Fruit fly (Drosophila melanogaster) whole organism, embryonic: ENCODE data around the gene AnxB9.
A peak's percentile ranks its signal among the peaks of the same experiment; 100 is the strongest.

Experiments used
- Aef1 ChIP-seq: fragments of 200-800 bp; sonication (Bioruptor generic); IDR thresholded peaks from 3 replicates; pipeline ENCODE4 v1.3.6; 2022; ENCODE audit warnings: missing biosample characterization, missing genetic modification characterization
- B-H1 ChIP-seq: fragments of 200-800 bp; sonication (Bioruptor generic); IDR thresholded peaks from 3 replicates; pipeline ENCODE4 v1.3.6; 2022; ENCODE audit warnings: missing biosample characterization, missing genetic modification characterization
- B-H2 ChIP-seq: fragments of 200-800 bp; sonication (Bioruptor generic); optimal IDR thresholded peaks from 2 replicates; lab custom pipeline; 2018; ENCODE audit warnings: missing biosample characterization, mild to moderate bottlenecking, missing genetic modification characterization
- C15 ChIP-seq: fragments of 200-800 bp; sonication (Bioruptor generic); IDR thresholded peaks from 3 replicates; pipeline ENCODE4 v1.3.6; 2022; ENCODE audit warnings: missing biosample characterization, missing genetic modification characterization
- CG10267 ChIP-seq: fragments of 200-800 bp; sonication (Bioruptor generic); optimal IDR thresholded peaks from 2 replicates; lab custom pipeline; 2018; ENCODE audit warnings: missing biosample characterization, mild to moderate bottlenecking, missing genetic modification characterization, moderate library complexity
- CG10366 ChIP-seq: fragments of 200-800 bp; sonication (Bioruptor generic); IDR thresholded peaks from 2 replicates; pipeline ENCODE4 v1.3.6; 2022; ENCODE audit warnings: missing biosample characterization, missing genetic modification characterization
- CG10431 ChIP-seq: fragments of 200-800 bp; sonication (Bioruptor generic); optimal IDR thresholded peaks from 3 replicates; lab custom pipeline; 2018; ENCODE audit warnings: missing biosample characterization, mild to moderate bottlenecking, missing genetic modification characterization
- CG17912 ChIP-seq: fragments of 200-800 bp; sonication (Bioruptor generic); optimal IDR thresholded peaks from 2 replicates; lab custom pipeline; 2018; ENCODE audit warnings: missing biosample characterization, mild to moderate bottlenecking, missing genetic modification characterization
- CG2678 ChIP-seq: fragments of 200-800 bp; sonication (Bioruptor generic); optimal IDR thresholded peaks from 3 replicates; lab custom pipeline; 2019; ENCODE audit warnings: missing biosample characterization, mild to moderate bottlenecking, missing genetic modification characterization, moderate library complexity
- CG3163 ChIP-seq: fragments of 200-800 bp; sonication (Bioruptor generic); optimal IDR thresholded peaks from 3 replicates; lab custom pipeline; 2016; ENCODE audit warnings: missing biosample characterization, missing genetic modification characterization
- CG33213 ChIP-seq: fragments of 200-800 bp; sonication (Bioruptor generic); optimal IDR thresholded peaks from 3 replicates; lab custom pipeline; 2016; ENCODE audit warnings: missing biosample characterization, missing genetic modification characterization
- CG6175 ChIP-seq: fragments of 200-800 bp; sonication (Bioruptor generic); IDR thresholded peaks from 3 replicates; pipeline ENCODE4 v1.3.6; 2022; ENCODE audit warnings: missing biosample characterization, missing genetic modification characterization
- CG6689 ChIP-seq: fragments of 200-800 bp; sonication (Bioruptor generic); IDR thresholded peaks from 2 replicates; pipeline ENCODE4 v1.3.6; 2022; ENCODE audit warnings: missing biosample characterization, missing genetic modification characterization
- CG9876 ChIP-seq: fragments of 200-800 bp; sonication (Bioruptor generic); optimal IDR thresholded peaks from 2 replicates; lab custom pipeline; 2016; ENCODE audit warnings: missing biosample characterization, missing genetic modification characterization
- Chrac-16 ChIP-seq: fragments of 200-800 bp; sonication (Bioruptor generic); optimal IDR thresholded peaks from 3 replicates; lab custom pipeline; 2016; ENCODE audit warnings: missing biosample characterization, missing genetic modification characterization
- Dek ChIP-seq: fragments of 200-800 bp; sonication (Bioruptor generic); optimal IDR thresholded peaks from 3 replicates; lab custom pipeline; 2019; ENCODE audit warnings: missing biosample characterization, mild to moderate bottlenecking, missing genetic modification characterization, moderate library complexity
- Fer1 ChIP-seq: fragments of 200-800 bp; sonication (Bioruptor generic); optimal IDR thresholded peaks from 2 replicates; lab custom pipeline; 2017; ENCODE audit warnings: missing biosample characterization, mild to moderate bottlenecking, missing genetic modification characterization
- Hr78 ChIP-seq, 2 experiments: fragments of 200-800 bp in 1 of 2; fragments of >200 bp in 1 of 2; sonication (Bioruptor generic) in 1 of 2; optimal IDR thresholded peaks; 2 replicates each; lab custom pipeline; 2017 to 2019; ENCODE audit warnings: missing biosample characterization in 2 of 2, missing genetic modification characterization in 2 of 2, mild to moderate bottlenecking in 1 of 2, moderate library complexity in 1 of 2
- MESR4 ChIP-seq: fragments of 200-800 bp; sonication (Bioruptor generic); optimal IDR thresholded peaks from 2 replicates; lab custom pipeline; 2018; ENCODE audit warnings: missing biosample characterization, mild to moderate bottlenecking, missing genetic modification characterization, moderate library complexity
- Mrtf ChIP-seq: fragments of 200-800 bp; sonication (Bioruptor generic); IDR thresholded peaks from 3 replicates; pipeline ENCODE4 v1.3.6; 2022; ENCODE audit warnings: missing biosample characterization, missing genetic modification characterization
- PHDP ChIP-seq: fragments of 200-800 bp; sonication (Bioruptor generic); optimal IDR thresholded peaks from 3 replicates; lab custom pipeline; 2018; ENCODE audit warnings: missing biosample characterization, mild to moderate bottlenecking, missing genetic modification characterization, moderate library complexity
- Sry-β ChIP-seq: fragments of 200-800 bp; sonication (Bioruptor generic); optimal IDR thresholded peaks from 2 replicates; lab custom pipeline; 2018; ENCODE audit warnings: missing biosample characterization, mild to moderate bottlenecking, missing genetic modification characterization, moderate library complexity
- Ssrp ChIP-seq: fragments of 200-800 bp; sonication (Bioruptor generic); optimal IDR thresholded peaks from 2 replicates; lab custom pipeline; 2018; ENCODE audit warnings: missing biosample characterization, mild to moderate bottlenecking, missing genetic modification characterization, moderate library complexity
- Taf1 ChIP-seq: fragments of 200-800 bp; sonication (Bioruptor generic); IDR thresholded peaks from 2 replicates; pipeline ENCODE4 v1.3.6; 2022; ENCODE audit warnings: missing biosample characterization, missing genetic modification characterization
- YL-1 ChIP-seq: fragments of 200-800 bp; sonication (Bioruptor generic); optimal IDR thresholded peaks from 3 replicates; lab custom pipeline; 2017; ENCODE audit warnings: missing biosample characterization, mild to moderate bottlenecking, missing genetic modification characterization
- ase ChIP-seq: fragments of 200-800 bp; sonication (Bioruptor generic); IDR thresholded peaks from 3 replicates; pipeline ENCODE4 v1.3.6; 2022; ENCODE audit warnings: missing biosample characterization, missing genetic modification characterization
- az2 ChIP-seq: fragments of 200-800 bp; sonication (Bioruptor generic); optimal IDR thresholded peaks from 3 replicates; lab custom pipeline; 2016; ENCODE audit warnings: missing biosample characterization, missing genetic modification characterization
- cato ChIP-seq: fragments of 200-800 bp; sonication (Bioruptor generic); optimal IDR thresholded peaks from 2 replicates; lab custom pipeline; 2016; ENCODE audit warnings: missing biosample characterization, missing genetic modification characterization, borderline replicate concordance
- chif ChIP-seq, 2 experiments: fragments of 200-800 bp; sonication (Bioruptor generic); optimal IDR thresholded peaks; 3 replicates each; lab custom pipeline; 2016; ENCODE audit warnings: missing biosample characterization in 2 of 2, missing genetic modification characterization in 2 of 2
- chm ChIP-seq: fragments of 200-800 bp; sonication (Bioruptor generic); IDR thresholded peaks from 2 replicates; pipeline ENCODE4 v1.3.6; 2022; ENCODE audit warnings: missing biosample characterization, missing genetic modification characterization
- crol ChIP-seq: fragments of 200-800 bp; sonication (Bioruptor generic); IDR thresholded peaks from 2 replicates; pipeline ENCODE4 v1.3.6; 2022; ENCODE audit warnings: missing biosample characterization, missing genetic modification characterization
- da ChIP-seq: fragments of 200-800 bp; sonication (Bioruptor generic); optimal IDR thresholded peaks from 2 replicates; lab custom pipeline; 2016; ENCODE audit warnings: missing biosample characterization, missing genetic modification characterization
- dysf ChIP-seq: fragments of 200-800 bp; sonication (Bioruptor generic); IDR thresholded peaks from 3 replicates; pipeline ENCODE4 v1.3.6; 2022; ENCODE audit warnings: missing biosample characterization, missing genetic modification characterization
- gce ChIP-seq: fragments of 200-800 bp; sonication (Bioruptor generic); IDR thresholded peaks from 3 replicates; pipeline ENCODE4 v1.3.6; 2022; ENCODE audit warnings: missing biosample characterization, missing genetic modification characterization
- gsb-n ChIP-seq: fragments of 200-800 bp; sonication (Bioruptor generic); optimal IDR thresholded peaks from 3 replicates; lab custom pipeline; 2018; ENCODE audit warnings: missing biosample characterization, mild to moderate bottlenecking, missing genetic modification characterization
- lov ChIP-seq, 2 experiments: fragments of 200-800 bp in 1 of 2; fragments of >200 bp in 1 of 2; sonication (Bioruptor generic) in 1 of 2; IDR thresholded peaks in 1 of 2; optimal IDR thresholded peaks in 1 of 2; 2 replicates in 1 of 2; 3 replicates in 1 of 2; pipeline versions ENCODE4 v1.3.6 to Lab custom; 2017 to 2022; ENCODE audit warnings: missing biosample characterization in 1 of 2, missing genetic modification characterization in 1 of 2
- nau ChIP-seq: fragments of 200-800 bp; sonication (Bioruptor generic); optimal IDR thresholded peaks from 3 replicates; lab custom pipeline; 2017; ENCODE audit warnings: missing biosample characterization, mild to moderate bottlenecking, missing genetic modification characterization, missing genetic modification reagents
- nmo ChIP-seq: fragments of 200-800 bp; sonication (Bioruptor generic); optimal IDR thresholded peaks from 2 replicates; lab custom pipeline; 2018; ENCODE audit warnings: missing biosample characterization, mild to moderate bottlenecking, missing genetic modification characterization, moderate library complexity
- onecut ChIP-seq: fragments of 200-800 bp; sonication (Bioruptor generic); IDR thresholded peaks from 2 replicates; pipeline ENCODE4 v1.3.6; 2022; ENCODE audit warnings: missing biosample characterization, missing genetic modification characterization
- otp ChIP-seq: fragments of 200-800 bp; sonication (Bioruptor generic); IDR thresholded peaks from 3 replicates; pipeline ENCODE4, ENCODE4 v1.3.6; 2022; ENCODE audit warnings: missing biosample characterization, missing genetic modification characterization
- peb ChIP-seq: fragments of 200-800 bp; sonication (Bioruptor generic); IDR thresholded peaks from 2 replicates; pipeline ENCODE4 v1.3.6; 2022; ENCODE audit warnings: missing biosample characterization, missing genetic modification characterization
- psq ChIP-seq: fragments of 200-800 bp; sonication (Bioruptor generic); optimal IDR thresholded peaks from 2 replicates; lab custom pipeline; 2017; ENCODE audit warnings: missing biosample characterization, missing genetic modification characterization
- sr ChIP-seq: fragments of 200-800 bp; sonication (Bioruptor generic); IDR thresholded peaks from 3 replicates; pipeline ENCODE4 v1.3.6; 2022; ENCODE audit warnings: missing biosample characterization, missing genetic modification characterization
- tio ChIP-seq: fragments of 200-800 bp; sonication (Bioruptor generic); optimal IDR thresholded peaks from 2 replicates; lab custom pipeline; 2017; ENCODE audit warnings: missing biosample characterization, missing genetic modification characterization, inconsistent platforms
- trem ChIP-seq: fragments of 200-800 bp; optimal IDR thresholded peaks from 3 replicates; lab custom pipeline; 2019; ENCODE audit warnings: missing biosample characterization, mild to moderate bottlenecking, missing genetic modification characterization, moderate library complexity
- twi ChIP-seq: fragments of 200-800 bp; optimal IDR thresholded peaks from 2 replicates; lab custom pipeline; 2019; ENCODE audit warnings: missing biosample characterization, mild to moderate bottlenecking, missing genetic modification characterization, moderate library complexity
- vvl ChIP-seq: fragments of 200-800 bp; sonication (Bioruptor generic); IDR thresholded peaks from 2 replicates; pipeline ENCODE4 v1.3.6; 2022; ENCODE audit warnings: missing biosample characterization, missing genetic modification characterization
- zen2 ChIP-seq: fragments of 200-800 bp; sonication (Bioruptor generic); IDR thresholded peaks from 3 replicates; pipeline ENCODE4 v1.3.6; 2022; ENCODE audit warnings: missing biosample characterization, missing genetic modification characterization; ENCODE audit not compliant: partially characterized antibody
- zfh2 ChIP-seq: fragments of 200-800 bp; sonication (Bioruptor generic); optimal IDR thresholded peaks from 2 replicates; lab custom pipeline; 2016; ENCODE audit warnings: missing biosample characterization, missing genetic modification characterization

The AnxB9 gene

dm6 chr3R:21017464-21018080 is 47.5 kb upstream of the AnxB9 start, which contains the start of gene Rlip (continued):
- TF ChIP-seq vvl (GFP tag; lab: Robert Waterston, UW) = peak; percentile 68
- no peak for TF ChIP-seq gsb-n (tag; lab: Kevin White, UChicago)
- TF ChIP-seq trem (tag; lab: Kevin White, UChicago) = peak; percentile 57
- TF ChIP-seq Ssrp (tag; lab: Kevin White, UChicago) = no peak
- no peak for TF ChIP-seq PHDP (tag; lab: Kevin White, UChicago)
- TF ChIP-seq CG9876 (GFP tag; lab: Kevin White, UChicago) = peak; percentile 11
- peak; percentile 55 for TF ChIP-seq nmo (GFP tag; lab: Kevin White, UChicago)
- peak; percentile 47; the same call in 1 of the 3 replicates for TF ChIP-seq Mrtf
- peak; percentile 38; the same call in 2 of the 3 replicates for TF ChIP-seq ase
- TF ChIP-seq CG10366 (GFP tag; lab: Robert Waterston, UW) = no peak; the same call in 1 of the 2 replicates
- no peak for TF ChIP-seq peb (GFP tag; lab: Robert Waterston, UW)
- peak; percentile 75 for TF ChIP-seq CG33213
- TF ChIP-seq dysf (GFP tag; lab: Robert Waterston, UW) = peak; percentile 35; the same call in 1 of the 3 replicates
- TF ChIP-seq nau (GFP tag; lab: Kevin White, UChicago) = no peak
- TF ChIP-seq onecut (GFP tag; lab: Robert Waterston, UW) = peak; percentile 94
- no peak for TF ChIP-seq B-H1 (GFP tag; lab: Robert Waterston, UW)
- no peak for TF ChIP-seq psq
- no peak for TF ChIP-seq CG17912
- peak; percentile 16 for TF ChIP-seq Sry-β (GFP tag; lab: Kevin White, UChicago)
- no peak for TF ChIP-seq Hr78 (GFP tag; optimal IDR thresholded peaks at IDR 0.05; lab: Kevin White, UChicago)
- no peak for TF ChIP-seq CG10431 (GFP tag; lab: Kevin White, UChicago)
- no peak for TF ChIP-seq az2
- TF ChIP-seq CG6175 (GFP tag; lab: Robert Waterston, UW) = 0 out of 3 replicates have a peak, but pooled peaks have one; percentile 11
- no peak for TF ChIP-seq C15 (GFP tag; lab: Robert Waterston, UW)
- peak; percentile 49 for TF ChIP-seq B-H2
- TF ChIP-seq Dek (tag; lab: Kevin White, UChicago) = peak; percentile 14
- no peak for TF ChIP-seq da
- TF ChIP-seq Taf1 (GFP tag; lab: Robert Waterston, UW) = no peak
- no peak for TF ChIP-seq lov (optimal IDR thresholded peaks at IDR 0.05; lab: Kevin White, UChicago)
- TF ChIP-seq lov (GFP tag; IDR thresholded peaks at IDR 0.05; lab: Robert Waterston, UW) = no peak
- peak; percentile 50 for TF ChIP-seq Fer1 (GFP tag; lab: Kevin White, UChicago)
- TF ChIP-seq chm (GFP tag; lab: Robert Waterston, UW) = no peak
- TF ChIP-seq CG3163 (GFP tag; lab: Kevin White, UChicago) = peak; percentile 14
- TF ChIP-seq CG10267 (tag; lab: Kevin White, UChicago) = peak; percentile 96
- TF ChIP-seq Aef1 (GFP tag; lab: Robert Waterston, UW) = peak; percentile 38
- peak in 1 of 2 experiments; percentile 7 for TF ChIP-seq chif (GFP tag; optimal IDR thresholded peaks at IDR 0.05; lab: Kevin White, UChicago)
- TF ChIP-seq Chrac-16 (GFP tag; lab: Kevin White, UChicago) = peak; percentile 39
- TF ChIP-seq gce (GFP tag; lab: Robert Waterston, UW) = no peak
- TF ChIP-seq twi (tag; lab: Kevin White, UChicago) = peak; percentile 21
- 0 out of 3 replicates have a peak, but pooled peaks have one; percentile 25 for TF ChIP-seq otp
- no peak for TF ChIP-seq cato
- no peak for TF ChIP-seq crol (GFP tag; lab: Robert Waterston, UW)
- TF ChIP-seq zen2 (GFP tag; lab: Robert Waterston, UW) = peak; percentile 48
- TF ChIP-seq CG2678 (tag; lab: Kevin White, UChicago) = peak; percentile 20
- no peak for TF ChIP-seq CG6689 (GFP tag; lab: Robert Waterston, UW)
- TF ChIP-seq zfh2 (GFP tag; lab: Kevin White, UChicago) = peak; percentile 55
- peak; percentile 28 for TF ChIP-seq YL-1 (GFP tag; lab: Kevin White, UChicago)
- peak; percentile 54 for TF ChIP-seq MESR4 (GFP tag; lab: Kevin White, UChicago)
- peak; percentile 38; the same call in 1 of the 3 replicates for TF ChIP-seq sr
- no peak for TF ChIP-seq tio (GFP tag; lab: Kevin White, UChicago)
